Worm (Caenorhabditis elegans) whole organism, young adult: ENCODE measurements around the gene acr-24.
A peak's percentile ranks its signal among the peaks of the same experiment; 100 is the strongest.

ENCODE experiments used
- ets-4 ChIP-seq: fragments of 200-800 bp; sonication (Bioruptor generic); optimal IDR thresholded peaks from 2 replicates; lab custom pipeline; 2018; ENCODE audit warnings: mild to moderate bottlenecking, missing genetic modification characterization, missing compliant biosample characterization
- nfyb-1 ChIP-seq: fragments of 200-800 bp; sonication (Bioruptor generic); IDR thresholded peaks from 2 replicates; pipeline ENCODE4 v1.3.6; 2022; ENCODE audit warnings: missing genetic modification reagents, missing genetic modification characterization, missing compliant biosample characterization

acr-24 gene

DNA sequence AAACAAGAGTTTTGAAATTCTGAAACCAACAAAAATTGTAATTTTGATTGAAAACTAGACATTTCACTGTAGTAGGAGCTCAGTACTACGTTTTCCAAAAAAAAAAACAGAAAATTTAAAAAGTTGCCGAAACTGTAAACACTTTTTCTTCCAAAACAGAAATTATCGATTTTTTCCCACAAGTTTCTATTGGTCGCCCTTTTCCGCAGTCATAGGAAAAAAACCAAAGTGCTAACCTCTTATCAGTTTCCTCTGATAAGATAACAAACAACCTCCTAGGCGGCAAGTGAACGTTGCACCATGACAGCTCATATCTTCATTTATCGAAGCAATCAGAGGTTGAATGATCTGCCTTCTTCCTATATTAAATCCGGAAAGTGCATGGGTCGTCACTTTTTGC, 61.7 kb downstream of the acr-24 start:
- TF ChIP-seq nfyb-1 (GFP tag; lab: Robert Waterston, UW) = peak; percentile 17; the same call in 1 of the 2 replicates
- TF ChIP-seq ets-4 = no peak
